Worm (Caenorhabditis elegans): Measurements from ENCODE around the gene C16E9.1.

DNA sequence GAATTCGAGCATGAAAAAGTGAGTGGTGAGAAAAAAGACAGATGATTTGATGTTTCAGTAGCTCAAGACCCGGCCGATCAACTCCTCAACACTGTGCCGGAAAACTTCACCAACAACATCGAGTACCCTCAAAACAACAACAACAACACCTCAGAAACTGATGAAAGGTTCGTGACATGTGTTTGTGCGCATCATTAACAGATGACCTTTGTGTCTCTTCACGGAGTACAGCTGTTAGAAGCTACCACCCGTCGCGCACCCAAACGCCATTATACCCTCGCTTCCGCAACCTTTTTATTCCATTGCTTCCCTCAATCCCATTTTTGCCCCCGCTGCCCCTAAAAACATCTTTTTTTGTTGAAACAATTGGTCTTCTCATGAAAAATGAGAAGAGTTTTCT, 24.7 kb upstream of the C16E9.1 start:
- TF ChIP-seq W03F9.2 (tag; optimal IDR thresholded peaks at IDR 0.05) (no peak), dao-5 (tag; optimal IDR thresholded peaks at IDR 0.05) (no peak), him-1 (tag; optimal IDR thresholded peaks at IDR 0.05) (no peak)
